Fruit fly (Drosophila melanogaster): ENCODE data around the gene CG7133.

Gene CG7133

dm6 chr3L:22075706-22076398 lies 1.5 kb upstream of the CG7133 start, which contains the start of the genes CG7130 and RpLP0 (continued):
- peak; percentile 85 for TF ChIP-seq ewg (GFP tag; optimal IDR thresholded peaks at IDR 0.05)
- 0 out of 3 replicates have a peak, but pooled peaks have one; percentile 56 for TF ChIP-seq C15 (GFP tag; IDR thresholded peaks at IDR 0.05)
- no peak for TF ChIP-seq CG2889 (GFP tag; IDR thresholded peaks at IDR 0.05)
- TF ChIP-seq trem (tag; optimal IDR thresholded peaks at IDR 0.05), result peak; percentile 89
- peak; percentile 94 for TF ChIP-seq CG3407 (GFP tag; optimal IDR thresholded peaks at IDR 0.05)
- TF ChIP-seq CG11085 (GFP tag; IDR thresholded peaks at IDR 0.05), result peak; percentile 85
- TF ChIP-seq Bdp1 (GFP tag; optimal IDR thresholded peaks at IDR 0.05), result peak; percentile 87
- peak; percentile 94 for TF ChIP-seq Sox100B (GFP tag; optimal IDR thresholded peaks at IDR 0.05)
- TF ChIP-seq ase (GFP tag; IDR thresholded peaks at IDR 0.05), result peak; percentile 87
- TF ChIP-seq CoRest (tag; optimal IDR thresholded peaks at IDR 0.05), result peak; percentile 85
- TF ChIP-seq Abd-B (GFP tag; optimal IDR thresholded peaks at IDR 0.05), result peak; percentile 46
- peak; percentile 95 for TF ChIP-seq eyg (GFP tag; optimal IDR thresholded peaks at IDR 0.05)
- peak; percentile 75 for TF ChIP-seq ind (GFP tag; optimal IDR thresholded peaks at IDR 0.05)
- TF ChIP-seq CG10565 (GFP tag; optimal IDR thresholded peaks at IDR 0.05), result peak; percentile 89
- TF ChIP-seq CG10321 (GFP tag; IDR thresholded peaks at IDR 0.05), result peak; percentile 40; the same call in 1 of the 2 replicates
- TF ChIP-seq Blimp-1 (GFP tag; optimal IDR thresholded peaks at IDR 0.05), result peak; percentile 63
- TF ChIP-seq CrebB (tag; optimal IDR thresholded peaks at IDR 0.05), result peak; percentile 93
- peak; percentile 86 for TF ChIP-seq HLH54F (GFP tag; optimal IDR thresholded peaks at IDR 0.05)
- TF ChIP-seq nerfin-1 (tag; optimal IDR thresholded peaks at IDR 0.05), result peak; percentile 87
- TF ChIP-seq tup (GFP tag; optimal IDR thresholded peaks at IDR 0.05), result peak; percentile 71
- peak; percentile 96 for TF ChIP-seq CG9727 (GFP tag; optimal IDR thresholded peaks at IDR 0.05)
- peak; percentile 93 for TF ChIP-seq kni (GFP tag; optimal IDR thresholded peaks at IDR 0.05)
- peak; percentile 74 for TF ChIP-seq CG10462 (GFP tag; optimal IDR thresholded peaks at IDR 0.05)
- TF ChIP-seq peb (GFP tag; IDR thresholded peaks at IDR 0.05), result peak; percentile 51; the same call in 1 of the 2 replicates
- peak; percentile 87 for TF ChIP-seq CG10274 (GFP tag; optimal IDR thresholded peaks at IDR 0.05)
- TF ChIP-seq ara (GFP tag; IDR thresholded peaks at IDR 0.05), result peak; percentile 76
- TF ChIP-seq pnt (GFP tag; optimal IDR thresholded peaks at IDR 0.05), result peak; percentile 56
- TF ChIP-seq CG15601 (tag; optimal IDR thresholded peaks at IDR 0.05), result peak; percentile 93
- peak; percentile 96 for TF ChIP-seq dm (GFP tag; optimal IDR thresholded peaks at IDR 0.05)
- TF ChIP-seq vfl (GFP tag; optimal IDR thresholded peaks at IDR 0.05), result peak; percentile 77
- TF ChIP-seq phol (tag; optimal IDR thresholded peaks at IDR 0.05), result peak; percentile 91
- TF ChIP-seq CG4282 (GFP tag; optimal IDR thresholded peaks at IDR 0.05), result peak; percentile 62
- TF ChIP-seq CG42726 (GFP tag; IDR thresholded peaks at IDR 0.05; ENCODE audit: partially characterized antibody), result no peak; the same call in 1 of the 2 replicates
- TF ChIP-seq grn (GFP tag; optimal IDR thresholded peaks at IDR 0.05), result peak; percentile 87
- TF ChIP-seq tio (GFP tag; optimal IDR thresholded peaks at IDR 0.05), result peak; percentile 82
- peak; percentile 71 for TF ChIP-seq jing (GFP tag; optimal IDR thresholded peaks at IDR 0.05)
- TF ChIP-seq cad (GFP tag; optimal IDR thresholded peaks at IDR 0.05), result no peak
- peak; percentile 83 for TF ChIP-seq CG18011 (GFP tag; optimal IDR thresholded peaks at IDR 0.05)
- peak; percentile 59 for TF ChIP-seq CG15696 (tag; optimal IDR thresholded peaks at IDR 0.05)
- TF ChIP-seq CG1529 (GFP tag; optimal IDR thresholded peaks at IDR 0.05), result peak; percentile 90
- TF ChIP-seq Opbp (GFP tag; IDR thresholded peaks at IDR 0.05; ENCODE audit: partially characterized antibody), result peak; percentile 99
- TF ChIP-seq hbn (GFP tag; IDR thresholded peaks at IDR 0.05; ENCODE audit: partially characterized antibody), result no peak
- peak; percentile 94 for TF ChIP-seq CG11456 (GFP tag; IDR thresholded peaks at IDR 0.05)
- peak; percentile 98 for TF ChIP-seq sens (GFP tag)
- TF ChIP-seq CG30403 (GFP tag; optimal IDR thresholded peaks at IDR 0.05), result peak; percentile 83
- TF ChIP-seq CG8924 (tag; optimal IDR thresholded peaks at IDR 0.05), result peak; percentile 83
- peak; percentile 86 for TF ChIP-seq CG1024 (GFP tag; IDR thresholded peaks at IDR 0.05)
- TF ChIP-seq bab2 (GFP tag; optimal IDR thresholded peaks at IDR 0.05), result peak; percentile 83
- TF ChIP-seq HLH3B (GFP tag; IDR thresholded peaks at IDR 0.05), result peak; percentile 79

Measured in whole organism, embryonic.